Fruit fly (Drosophila melanogaster) whole organism, embryonic: Measurements from ENCODE around the gene borr.

Experiments used
- Asciz ChIP-seq: fragments of 200-800 bp; sonication (Bioruptor generic); optimal IDR thresholded peaks from 2 replicates; lab custom pipeline; 2017; ENCODE audit warnings: missing biosample characterization, mild to moderate bottlenecking, missing genetic modification characterization, missing genetic modification reagents
- CG10654 ChIP-seq: fragments of 200-800 bp; sonication (Bioruptor generic); optimal IDR thresholded peaks from 2 replicates; lab custom pipeline; 2016; ENCODE audit warnings: missing biosample characterization, missing genetic modification characterization
- CG11085 ChIP-seq: fragments of 200-800 bp; sonication (Bioruptor generic); IDR thresholded peaks from 2 replicates; pipeline ENCODE4 v1.3.6; 2022; ENCODE audit warnings: missing biosample characterization, missing genetic modification characterization
- CG12299 ChIP-seq: fragments of 200-800 bp; sonication (Bioruptor generic); optimal IDR thresholded peaks from 2 replicates; lab custom pipeline; 2018; ENCODE audit warnings: missing biosample characterization, mild to moderate bottlenecking, missing genetic modification characterization
- CG12391 ChIP-seq: fragments of 200-800 bp; sonication (Bioruptor generic); optimal IDR thresholded peaks from 3 replicates; lab custom pipeline; 2018; ENCODE audit warnings: missing biosample characterization, mild to moderate bottlenecking, missing genetic modification characterization, moderate library complexity
- CG13296 ChIP-seq: fragments of 200-800 bp; sonication (Bioruptor generic); optimal IDR thresholded peaks from 3 replicates; lab custom pipeline; 2018; ENCODE audit warnings: missing biosample characterization, mild to moderate bottlenecking, missing genetic modification characterization
- CG15011 ChIP-seq: fragments of 200-800 bp; sonication (Bioruptor generic); optimal IDR thresholded peaks from 3 replicates; lab custom pipeline; 2018; ENCODE audit warnings: missing biosample characterization, mild to moderate bottlenecking, missing genetic modification characterization
- CG17829 ChIP-seq: fragments of 200-800 bp; optimal IDR thresholded peaks from 2 replicates; lab custom pipeline; 2019; ENCODE audit warnings: missing biosample characterization, mild to moderate bottlenecking, missing genetic modification characterization, moderate library complexity
- CG3163 ChIP-seq: fragments of 200-800 bp; sonication (Bioruptor generic); optimal IDR thresholded peaks from 3 replicates; lab custom pipeline; 2016; ENCODE audit warnings: missing biosample characterization, missing genetic modification characterization
- CG4328 ChIP-seq: fragments of 200-800 bp; sonication (Bioruptor generic); optimal IDR thresholded peaks from 3 replicates; lab custom pipeline; 2017; ENCODE audit warnings: missing biosample characterization, missing genetic modification reagents, missing genetic modification characterization
- CG4820 ChIP-seq: fragments of 200-800 bp; sonication (Bioruptor generic); optimal IDR thresholded peaks from 3 replicates; lab custom pipeline; 2016; ENCODE audit warnings: missing biosample characterization, missing genetic modification characterization
- CG5180 ChIP-seq: fragments of 200-800 bp; sonication (Bioruptor generic); optimal IDR thresholded peaks from 3 replicates; lab custom pipeline; 2017; ENCODE audit warnings: missing biosample characterization, missing genetic modification characterization, mild to moderate bottlenecking, moderate library complexity, missing genetic modification reagents
- CG7372 ChIP-seq: fragments of 200-800 bp; sonication (Bioruptor generic); IDR thresholded peaks from 2 replicates; pipeline ENCODE4 v1.3.6; 2022; ENCODE audit warnings: missing biosample characterization, missing genetic modification characterization
- CG7839 ChIP-seq: fragments of 200-800 bp; sonication (Bioruptor generic); optimal IDR thresholded peaks from 3 replicates; lab custom pipeline; 2018; ENCODE audit warnings: missing biosample characterization, mild to moderate bottlenecking, missing genetic modification characterization, moderate library complexity
- CG9797 ChIP-seq: fragments of 200-800 bp; sonication (Bioruptor generic); optimal IDR thresholded peaks from 3 replicates; lab custom pipeline; 2018; ENCODE audit warnings: missing biosample characterization, mild to moderate bottlenecking, missing genetic modification characterization
- CTCF ChIP-seq: fragments of 200-800 bp; sonication (Bioruptor generic); optimal IDR thresholded peaks from 2 replicates; lab custom pipeline; 2017; ENCODE audit warnings: missing biosample characterization, mild to moderate bottlenecking, missing genetic modification characterization, moderate library complexity
- CoRest ChIP-seq: fragments of 200-800 bp; sonication (Bioruptor generic); optimal IDR thresholded peaks from 3 replicates; lab custom pipeline; 2018; ENCODE audit warnings: missing biosample characterization, mild to moderate bottlenecking, missing genetic modification characterization, moderate library complexity
- D ChIP-seq, 2 experiments: fragments of 200-800 bp in 1 of 2; fragments of >200 bp in 1 of 2; sonication (Bioruptor generic) in 1 of 2; optimal IDR thresholded peaks; 2 replicates in 1 of 2; 3 replicates in 1 of 2; lab custom pipeline; 2017; ENCODE audit warnings: mild to moderate bottlenecking in 1 of 2, missing biosample characterization in 1 of 2, missing genetic modification characterization in 1 of 2, missing genetic modification reagents in 1 of 2
- Fer1 ChIP-seq: fragments of 200-800 bp; sonication (Bioruptor generic); optimal IDR thresholded peaks from 2 replicates; lab custom pipeline; 2017; ENCODE audit warnings: missing biosample characterization, mild to moderate bottlenecking, missing genetic modification characterization
- Gsc ChIP-seq: fragments of 200-800 bp; sonication (Bioruptor generic); IDR thresholded peaks from 2 replicates; pipeline ENCODE4 v1.3.6; 2022; ENCODE audit warnings: missing biosample characterization, missing genetic modification characterization
- HLH3B ChIP-seq: fragments of 200-800 bp; sonication (Bioruptor generic); IDR thresholded peaks from 2 replicates; pipeline ENCODE4 v1.3.6; 2022; ENCODE audit warnings: missing biosample characterization, missing genetic modification characterization
- HLHmδ ChIP-seq: fragments of 200-800 bp; sonication (Bioruptor generic); optimal IDR thresholded peaks from 2 replicates; lab custom pipeline; 2018; ENCODE audit warnings: missing biosample characterization, mild to moderate bottlenecking, missing genetic modification characterization, moderate library complexity
- Hmr ChIP-seq: fragments of 200-800 bp; sonication (Bioruptor generic); optimal IDR thresholded peaks from 3 replicates; lab custom pipeline; 2017; ENCODE audit warnings: mild to moderate bottlenecking, missing biosample characterization, missing genetic modification reagents, missing genetic modification characterization
- Hr78 ChIP-seq, 2 experiments: fragments of 200-800 bp in 1 of 2; fragments of >200 bp in 1 of 2; sonication (Bioruptor generic) in 1 of 2; optimal IDR thresholded peaks; 2 replicates each; lab custom pipeline; 2017 to 2019; ENCODE audit warnings: missing biosample characterization in 2 of 2, missing genetic modification characterization in 2 of 2, mild to moderate bottlenecking in 1 of 2, moderate library complexity in 1 of 2
- Lpt ChIP-seq: fragments of >200 bp; optimal IDR thresholded peaks from 2 replicates; lab custom pipeline; 2018; ENCODE audit warnings: missing biosample characterization, missing genetic modification characterization
- MESR4 ChIP-seq: fragments of 200-800 bp; sonication (Bioruptor generic); optimal IDR thresholded peaks from 2 replicates; lab custom pipeline; 2018; ENCODE audit warnings: missing biosample characterization, mild to moderate bottlenecking, missing genetic modification characterization, moderate library complexity
- NC2β ChIP-seq: fragments of 200-800 bp; sonication (Bioruptor generic); optimal IDR thresholded peaks from 2 replicates; lab custom pipeline; 2016; ENCODE audit warnings: missing biosample characterization, missing genetic modification characterization
- Ravus ChIP-seq: fragments of 200-800 bp; sonication (Bioruptor generic); IDR thresholded peaks from 2 replicates; pipeline ENCODE4 v1.3.6; 2022; ENCODE audit warnings: missing biosample characterization, missing genetic modification characterization
- Sox100B ChIP-seq: fragments of 200-800 bp; sonication (Bioruptor generic); optimal IDR thresholded peaks from 3 replicates; lab custom pipeline; 2018; ENCODE audit warnings: missing biosample characterization, mild to moderate bottlenecking, missing genetic modification characterization
- Vsx1 ChIP-seq: fragments of 200-800 bp; sonication (Bioruptor generic); optimal IDR thresholded peaks from 2 replicates; lab custom pipeline; 2017; ENCODE audit warnings: missing biosample characterization, mild to moderate bottlenecking, missing genetic modification characterization, missing genetic modification reagents
- ab ChIP-seq: fragments of 200-800 bp; sonication (Bioruptor generic); optimal IDR thresholded peaks from 2 replicates; lab custom pipeline; 2016; ENCODE audit warnings: missing biosample characterization, missing genetic modification characterization
- al ChIP-seq: fragments of 200-800 bp; sonication (Bioruptor generic); IDR thresholded peaks from 2 replicates; pipeline ENCODE4 v1.3.6; 2022; ENCODE audit warnings: missing biosample characterization, missing genetic modification characterization
- ase ChIP-seq: fragments of 200-800 bp; sonication (Bioruptor generic); IDR thresholded peaks from 3 replicates; pipeline ENCODE4 v1.3.6; 2022; ENCODE audit warnings: missing biosample characterization, missing genetic modification characterization
- az2 ChIP-seq: fragments of 200-800 bp; sonication (Bioruptor generic); optimal IDR thresholded peaks from 3 replicates; lab custom pipeline; 2016; ENCODE audit warnings: missing biosample characterization, missing genetic modification characterization
- dm ChIP-seq: fragments of 200-800 bp; sonication (Bioruptor generic); optimal IDR thresholded peaks from 3 replicates; lab custom pipeline; 2016; ENCODE audit warnings: missing biosample characterization, missing genetic modification characterization
- dmrt99B ChIP-seq: fragments of 200-800 bp; sonication (Bioruptor generic); optimal IDR thresholded peaks from 2 replicates; lab custom pipeline; 2018; ENCODE audit warnings: missing biosample characterization, mild to moderate bottlenecking, missing genetic modification characterization, moderate library complexity
- en ChIP-seq: fragments of 200-800 bp; sonication (Bioruptor generic); optimal IDR thresholded peaks from 2 replicates; lab custom pipeline; 2016; ENCODE audit warnings: missing biosample characterization, missing genetic modification characterization
- exex ChIP-seq: fragments of 200-800 bp; sonication (Bioruptor generic); optimal IDR thresholded peaks from 4 replicates; lab custom pipeline; 2018; ENCODE audit warnings: missing biosample characterization, mild to moderate bottlenecking, missing genetic modification characterization, moderate library complexity
- gcm2 ChIP-seq: fragments of 200-800 bp; sonication (Bioruptor generic); optimal IDR thresholded peaks from 2 replicates; lab custom pipeline; 2016; ENCODE audit warnings: missing biosample characterization, missing genetic modification characterization
- hb ChIP-seq: fragments of 200-800 bp; sonication (Bioruptor generic); IDR thresholded peaks from 3 replicates; pipeline ENCODE4 v1.3.6; 2022; ENCODE audit warnings: missing biosample characterization, missing genetic modification characterization; ENCODE audit not compliant: partially characterized antibody
- ind ChIP-seq: fragments of 200-800 bp; sonication (Bioruptor generic); optimal IDR thresholded peaks from 3 replicates; lab custom pipeline; 2016; ENCODE audit warnings: missing biosample characterization, missing genetic modification characterization
- maf-S ChIP-seq: fragments of 200-800 bp; sonication (Bioruptor generic); optimal IDR thresholded peaks from 2 replicates; lab custom pipeline; 2016; ENCODE audit warnings: missing biosample characterization, missing genetic modification characterization
- odd ChIP-seq: fragments of 200-800 bp; sonication (Bioruptor generic); optimal IDR thresholded peaks from 2 replicates; lab custom pipeline; 2017; ENCODE audit warnings: missing biosample characterization, mild to moderate bottlenecking, missing genetic modification characterization
- otp ChIP-seq: fragments of 200-800 bp; sonication (Bioruptor generic); IDR thresholded peaks from 3 replicates; pipeline ENCODE4, ENCODE4 v1.3.6; 2022; ENCODE audit warnings: missing biosample characterization, missing genetic modification characterization
- pho ChIP-seq: fragments of 200-800 bp; sonication (Bioruptor generic); optimal IDR thresholded peaks from 2 replicates; lab custom pipeline; 2016; ENCODE audit warnings: missing biosample characterization, missing genetic modification characterization
- pita ChIP-seq: fragments of 200-800 bp; sonication (Bioruptor generic); optimal IDR thresholded peaks from 2 replicates; lab custom pipeline; 2017; ENCODE audit warnings: missing biosample characterization, mild to moderate bottlenecking, missing genetic modification characterization
- row ChIP-seq: fragments of 200-800 bp; sonication (Bioruptor generic); IDR thresholded peaks from 3 replicates; pipeline ENCODE4 v1.3.6; 2022; ENCODE audit warnings: missing biosample characterization, missing genetic modification characterization
- sens ChIP-seq: fragments of 200-800 bp; sonication (Bioruptor generic); peaks from one replicate; lab custom pipeline; 2016; ENCODE audit warnings: missing biosample characterization, missing genetic modification characterization
- ttk ChIP-seq: fragments of 200-800 bp; sonication (Bioruptor generic); IDR thresholded peaks from 2 replicates; pipeline ENCODE4 v2.1.2; 2022; ENCODE audit warnings: missing biosample characterization, missing genetic modification characterization
- tup ChIP-seq: fragments of 200-800 bp; sonication (Bioruptor generic); optimal IDR thresholded peaks from 2 replicates; lab custom pipeline; 2016; ENCODE audit warnings: missing biosample characterization, mild to moderate bottlenecking, missing genetic modification characterization, moderate library complexity
- vfl ChIP-seq: fragments of 200-800 bp; sonication (Bioruptor generic); optimal IDR thresholded peaks from 2 replicates; lab custom pipeline; 2016; ENCODE audit warnings: missing biosample characterization, missing genetic modification characterization
- wor ChIP-seq: fragments of 200-800 bp; sonication (Bioruptor generic); IDR thresholded peaks from 2 replicates; pipeline ENCODE4 v1.3.6; 2022; ENCODE audit warnings: missing biosample characterization, missing genetic modification characterization

Gene borr

DNA sequence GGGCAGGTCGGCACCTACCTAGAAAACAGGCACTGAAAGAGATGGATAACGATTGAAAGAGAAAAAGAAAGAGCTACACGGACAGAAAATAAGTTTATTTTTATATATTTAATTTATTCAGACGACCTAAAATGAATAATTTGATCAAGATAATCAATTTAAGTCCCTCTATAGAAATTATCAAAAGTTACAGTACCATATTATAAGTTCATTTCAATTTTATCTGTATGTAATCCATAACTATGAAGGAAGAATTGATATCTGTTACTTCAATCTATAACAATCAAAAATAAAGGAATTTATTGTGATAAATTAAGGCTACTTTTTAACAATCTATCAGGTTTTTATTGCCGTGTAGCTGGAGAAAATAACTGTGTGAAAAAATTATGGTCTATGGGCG is 46.5 kb downstream of the borr start (continued):
- TF ChIP-seq HLH3B (GFP tag; lab: Robert Waterston, UW) (0 out of 2 replicates have a peak, but pooled peaks have one; percentile 7), Fer1 (GFP tag; lab: Kevin White, UChicago) (no peak), CG15011 (no peak), CG12391 (peak; percentile 53), CG7372 (GFP tag; lab: Robert Waterston, UW) (no peak), CG3163 (GFP tag; lab: Kevin White, UChicago) (no peak), Hmr (GFP tag; lab: Kevin White, UChicago) (no peak), az2 (peak; percentile 48), CG9797 (GFP tag; lab: Kevin White, UChicago) (no peak), NC2β (GFP tag; lab: Kevin White, UChicago) (no peak), CG12299 (tag; lab: Kevin White, UChicago) (no peak), HLHmδ (GFP tag; lab: Kevin White, UChicago) (no peak), al (GFP tag; lab: Robert Waterston, UW) (no peak), CG7839 (peak; percentile 61), otp (GFP tag; lab: Robert Waterston, UW) (no peak), CG13296 (GFP tag; lab: Kevin White, UChicago) (no peak), ind (GFP tag; lab: Kevin White, UChicago) (no peak), en (no peak), ase (GFP tag; lab: Robert Waterston, UW) (no peak), CG11085 (GFP tag; lab: Robert Waterston, UW) (no peak), row (GFP tag; lab: Robert Waterston, UW) (0 out of 3 replicates have a peak, but pooled peaks have one; percentile 30), Hr78 (GFP tag; optimal IDR thresholded peaks at IDR 0.05; lab: Kevin White, UChicago) (peak in 1 of 2 experiments; percentile 38), MESR4 (GFP tag; lab: Kevin White, UChicago) (no peak), D (optimal IDR thresholded peaks at IDR 0.05; lab: Kevin White, UChicago) (no peak), D (GFP tag; optimal IDR thresholded peaks at IDR 0.05; lab: Kevin White, UChicago) (peak; percentile 33), CG4820 (GFP tag; lab: Kevin White, UChicago) (no peak), Ravus (GFP tag; lab: Robert Waterston, UW) (no peak), Vsx1 (no peak), Asciz (peak; percentile 34), pita (no peak), odd (no peak), CG4328 (GFP tag; lab: Kevin White, UChicago) (no peak), ttk (GFP tag; lab: Robert Waterston, UW) (peak; percentile 46; the same call in 1 of the 2 replicates), pho (no peak), CG17829 (tag; lab: Kevin White, UChicago) (peak; percentile 59), exex (tag; lab: Kevin White, UChicago) (no peak), dmrt99B (peak; percentile 77), sens (GFP tag; lab: Kevin White, UChicago) (peak; percentile 67), tup (no peak), CG10654 (peak; percentile 4), hb (GFP tag; lab: Robert Waterston, UW) (no peak), Gsc (no peak), Sox100B (GFP tag; lab: Kevin White, UChicago) (peak; percentile 54), vfl (GFP tag; lab: Kevin White, UChicago) (no peak), CTCF (GFP tag; lab: Kevin White, UChicago) (no peak), CG5180 (GFP tag; lab: Kevin White, UChicago) (peak; percentile 1), dm (GFP tag; lab: Kevin White, UChicago) (no peak), ab (no peak), wor (GFP tag; lab: Robert Waterston, UW) (no peak), gcm2 (GFP tag; lab: Kevin White, UChicago) (no peak), CoRest (tag; lab: Kevin White, UChicago) (peak; percentile 53), maf-S (GFP tag; lab: Kevin White, UChicago) (no peak), Lpt (no peak)
